Worm (Caenorhabditis elegans) whole organism, L4/young adult: ENCODE measurements around the gene srh-67.

Source experiments
- W03F9.2 ChIP-seq: fragments of 150-350 bp; optimal IDR thresholded peaks from 2 replicates; lab custom pipeline; 2014; ENCODE audit warnings: missing biosample characterization, missing genetic modification characterization
- dao-5 ChIP-seq: sonication (generic microtip); optimal IDR thresholded peaks from 2 replicates; lab custom pipeline; 2016; ENCODE audit warnings: missing genotype, missing genetic modification characterization, moderate library complexity, missing compliant biosample characterization
- him-1 ChIP-seq: sonication (generic microtip); optimal IDR thresholded peaks from 2 replicates; lab custom pipeline; 2016; ENCODE audit warnings: missing genotype, missing genetic modification reagents, missing genetic modification characterization, missing compliant biosample characterization

The srh-67 gene

ce11 chrII:12508650-12509049, at the start of gene srh-67:
Gene srh-67 (plus strand): TSS chrII:12508950.
- no peak for TF ChIP-seq dao-5 (tag; lab: Kevin White, UChicago)

ce11 chrII:12459422-12459821, 49.3 kb upstream of the srh-67 start, which contains the start of gene tag-281:
Gene tag-281 (plus strand): TSS chrII:12459761.
- TF ChIP-seq him-1 (tag; lab: Kevin White, UChicago) = no peak
- TF ChIP-seq W03F9.2 (tag; lab: Kevin White, UChicago) = peak; percentile 72

- TF ChIP-seq W03F9.2 (tag; lab: Kevin White, UChicago) (no peak), him-1 (tag; lab: Kevin White, UChicago) (no peak), dao-5 (tag; lab: Kevin White, UChicago) (no peak)
Observed at ce11 chrII:12460602-12461453, 47.9 kb upstream of the srh-67 start, which contains the start of gene tag-280. Gene tag-280 (plus strand): TSS chrII:12460652.

ce11 chrII:12462244-12462643, 46.5 kb upstream of the srh-67 start, which contains the start of gene F15A4.2:
Gene F15A4.2 (plus strand): TSS chrII:12462544.
- no peak for TF ChIP-seq dao-5 (tag; lab: Kevin White, UChicago)
- no peak for TF ChIP-seq him-1 (tag; lab: Kevin White, UChicago)
- no peak for TF ChIP-seq W03F9.2 (tag; lab: Kevin White, UChicago)

- TF ChIP-seq him-1 (tag; lab: Kevin White, UChicago) (no peak), W03F9.2 (tag; lab: Kevin White, UChicago) (no peak), dao-5 (tag; lab: Kevin White, UChicago) (no peak)
Observed at ce11 chrII:12465557-12465956, 43.2 kb upstream of the srh-67 start, which contains the start of gene sre-37. Gene sre-37 (plus strand): TSS chrII:12465857.

- TF ChIP-seq W03F9.2 (tag; lab: Kevin White, UChicago) (no peak), him-1 (tag; lab: Kevin White, UChicago) (no peak), dao-5 (tag; lab: Kevin White, UChicago) (no peak)
Observed at ce11 chrII:12467047-12467446, 41.7 kb upstream of the srh-67 start, which contains the start of gene srg-16. Gene srg-16 (plus strand): TSS chrII:12467133.

- TF ChIP-seq him-1 (tag; lab: Kevin White, UChicago) = no peak
- TF ChIP-seq W03F9.2 (tag; lab: Kevin White, UChicago) = no peak
- TF ChIP-seq dao-5 (tag; lab: Kevin White, UChicago) = no peak
Observed at ce11 chrII:12471138-12471855, 37.5 kb upstream of the srh-67 start, which contains the start of the genes F15A4.5 and phat-8. Gene F15A4.5 (minus strand): TSS chrII:12471238. Gene phat-8 (plus strand): TSS chrII:12471805.

ce11 chrII:12473406-12473805, 35.3 kb upstream of the srh-67 start, which contains the start of gene srg-17:
Gene srg-17 (plus strand): TSS chrII:12473706.
- TF ChIP-seq dao-5 (tag; lab: Kevin White, UChicago) (no peak), W03F9.2 (tag; lab: Kevin White, UChicago) (no peak), him-1 (tag; lab: Kevin White, UChicago) (no peak)

ce11 chrII:12480811-12481210, 27.9 kb upstream of the srh-67 start, which contains the start of gene arrd-9:
Gene arrd-9 (minus strand): TSS chrII:12480911.
- TF ChIP-seq dao-5 (tag; lab: Kevin White, UChicago) (no peak), him-1 (tag; lab: Kevin White, UChicago) (no peak), W03F9.2 (tag; lab: Kevin White, UChicago) (no peak)

- TF ChIP-seq W03F9.2 (tag; lab: Kevin White, UChicago) (no peak), him-1 (tag; lab: Kevin White, UChicago) (no peak), dao-5 (tag; lab: Kevin White, UChicago) (no peak)
Observed at ce11 chrII:12481645-12482044, 27.1 kb upstream of the srh-67 start.

- TF ChIP-seq dao-5 (tag; lab: Kevin White, UChicago) (no peak), W03F9.2 (tag; lab: Kevin White, UChicago) (no peak), him-1 (tag; lab: Kevin White, UChicago) (no peak)
Observed at ce11 chrII:12482622-12483021, 26.1 kb upstream of the srh-67 start, which contains the start of gene fbxb-102. Gene fbxb-102 (plus strand): TSS chrII:12482922.

ce11 chrII:12485060-12485459, 23.7 kb upstream of the srh-67 start, which contains the start of gene F15A4.10:
Gene F15A4.10 (minus strand): TSS chrII:12485160.
- no peak for TF ChIP-seq W03F9.2 (tag; lab: Kevin White, UChicago)
- no peak for TF ChIP-seq him-1 (tag; lab: Kevin White, UChicago)
- TF ChIP-seq dao-5 (tag; lab: Kevin White, UChicago) = no peak

ce11 chrII:12488810-12489209, 19.9 kb upstream of the srh-67 start:
- TF ChIP-seq him-1 (tag; lab: Kevin White, UChicago) (no peak), dao-5 (tag; lab: Kevin White, UChicago) (no peak), W03F9.2 (tag; lab: Kevin White, UChicago) (no peak)
